Fruit fly (Drosophila melanogaster): ENCODE data around the gene ATPsynE.

ATPsynE gene

DNA sequence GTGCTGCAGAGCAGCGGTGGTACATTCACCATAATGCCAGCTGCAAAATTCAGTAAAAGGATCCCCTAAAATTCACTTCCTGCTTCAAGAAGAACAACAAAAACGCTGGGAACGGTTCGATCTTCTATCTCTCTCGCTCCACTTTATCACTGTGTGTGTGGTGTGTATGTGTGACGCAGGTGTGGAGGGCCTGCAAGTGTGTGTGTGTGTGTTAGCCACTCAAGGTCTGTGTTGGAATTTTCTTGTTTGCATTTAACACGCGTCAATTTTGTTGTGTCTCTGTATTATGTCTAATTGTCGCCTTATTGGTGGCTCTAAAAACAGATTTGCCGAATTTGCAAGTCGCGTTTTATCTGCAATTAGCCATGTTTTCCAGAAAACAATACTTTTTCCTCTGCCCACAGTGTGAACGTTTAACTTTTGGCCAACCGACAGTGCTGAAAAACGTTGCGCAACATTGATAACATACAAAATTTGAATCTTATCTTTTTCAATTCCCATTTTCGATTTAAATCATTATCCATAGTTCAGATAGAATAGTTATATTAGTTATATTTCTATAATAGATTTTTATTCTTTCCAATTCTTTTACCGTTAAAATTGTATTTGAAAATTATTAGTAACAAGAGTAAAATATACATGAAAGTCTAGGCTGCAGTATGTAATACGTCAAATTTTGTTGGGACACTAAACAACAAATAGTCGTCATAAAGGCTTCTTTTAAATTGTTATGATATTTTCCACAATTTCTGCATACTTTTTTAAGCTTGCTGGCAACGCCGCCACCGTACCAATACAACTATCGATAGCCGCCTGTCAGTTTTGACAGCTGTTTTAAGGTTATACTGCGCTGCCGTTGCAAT, at the start of gene ATPsynE, which contains the start of gene Afti (continued):
- TF ChIP-seq oc (tag; optimal IDR thresholded peaks at IDR 0.05), result no peak
- no peak for TF ChIP-seq CG7271 (tag; optimal IDR thresholded peaks at IDR 0.05)
- TF ChIP-seq gsb-n (tag; optimal IDR thresholded peaks at IDR 0.05), result no peak
- peak; percentile 21 for TF ChIP-seq Dad (GFP tag; optimal IDR thresholded peaks at IDR 0.05)
- no peak; the same call in 2 of the 3 replicates for TF ChIP-seq zen2 (GFP tag; IDR thresholded peaks at IDR 0.05; ENCODE audit: partially characterized antibody)
- TF ChIP-seq CG14860 (GFP tag; IDR thresholded peaks at IDR 0.05; ENCODE audit: partially characterized antibody), result peak; percentile 59
- TF ChIP-seq sr (GFP tag; IDR thresholded peaks at IDR 0.05), result no peak
- TF ChIP-seq CG17829 (tag; optimal IDR thresholded peaks at IDR 0.05), result peak; percentile 73
- TF ChIP-seq CG4854 (GFP tag; optimal IDR thresholded peaks at IDR 0.05), result peak; percentile 57
- TF ChIP-seq CG6272 (GFP tag; IDR thresholded peaks at IDR 0.05), result peak; percentile 67
- TF ChIP-seq CG11398 (GFP tag; optimal IDR thresholded peaks at IDR 0.05), result no peak
- no peak for TF ChIP-seq cad (GFP tag; optimal IDR thresholded peaks at IDR 0.05)
- peak; percentile 60 for TF ChIP-seq CG8089 (GFP tag; optimal IDR thresholded peaks at IDR 0.05)
- TF ChIP-seq ken (GFP tag; IDR thresholded peaks at IDR 0.05), result peak; percentile 76
- TF ChIP-seq Camta (GFP tag; optimal IDR thresholded peaks at IDR 0.05), result no peak
- TF ChIP-seq dati (GFP tag; IDR thresholded peaks at IDR 0.05), result no peak
- no peak for TF ChIP-seq CG17612 (GFP tag; IDR thresholded peaks at IDR 0.05)
- no peak for TF ChIP-seq br (optimal IDR thresholded peaks at IDR 0.05)
- TF ChIP-seq Nf-YB (GFP tag; optimal IDR thresholded peaks at IDR 0.05), result peak; percentile 28
- TF ChIP-seq Jarid2 (GFP tag; optimal IDR thresholded peaks at IDR 0.05), result no peak
- no peak for TF ChIP-seq sc (optimal IDR thresholded peaks at IDR 0.05)
- peak; percentile 51 for TF ChIP-seq sc (GFP tag; optimal IDR thresholded peaks at IDR 0.05)
- 0 out of 2 replicates have a peak, but pooled peaks have one; percentile 14 for TF ChIP-seq CG16779 (GFP tag; IDR thresholded peaks at IDR 0.05)
- TF ChIP-seq ash1 (GFP tag; optimal IDR thresholded peaks at IDR 0.05), result no peak
- peak; percentile 64 for TF ChIP-seq caup (GFP tag; optimal IDR thresholded peaks at IDR 0.05; ENCODE audit: severe bottlenecking)
- TF ChIP-seq TFAM (GFP tag; optimal IDR thresholded peaks at IDR 0.05), result no peak
- no peak for TF ChIP-seq Gsc (GFP tag; IDR thresholded peaks at IDR 0.05)
- TF ChIP-seq lmd (GFP tag; IDR thresholded peaks at IDR 0.05), result peak; percentile 78
- no peak for TF ChIP-seq tap (tag; optimal IDR thresholded peaks at IDR 0.05)
- 0 out of 2 replicates have a peak, but pooled peaks have one; percentile 25 for TF ChIP-seq aop (GFP tag; IDR thresholded peaks at IDR 0.05)
- peak; percentile 33 for TF ChIP-seq Usf (GFP tag; optimal IDR thresholded peaks at IDR 0.05)
- TF ChIP-seq org-1 (GFP tag; optimal IDR thresholded peaks at IDR 0.05), result no peak
- TF ChIP-seq CG10543 (GFP tag; optimal IDR thresholded peaks at IDR 0.05), result peak; percentile 85
- TF ChIP-seq bab2 (GFP tag; optimal IDR thresholded peaks at IDR 0.05), result peak; percentile 70
- TF ChIP-seq CG1602 (GFP tag; optimal IDR thresholded peaks at IDR 0.05), result peak; percentile 58
- TF ChIP-seq CG7556 (GFP tag; optimal IDR thresholded peaks at IDR 0.05), result peak; percentile 58
- peak; percentile 75 for TF ChIP-seq pnt (GFP tag; optimal IDR thresholded peaks at IDR 0.05)
- TF ChIP-seq usp (GFP tag; optimal IDR thresholded peaks at IDR 0.05), result no peak
- peak; percentile 49 for TF ChIP-seq gro (GFP tag; optimal IDR thresholded peaks at IDR 0.05)
- TF ChIP-seq MBD-R2 (GFP tag; IDR thresholded peaks at IDR 0.05), result peak; percentile 41
- peak; percentile 59 for TF ChIP-seq stc (GFP tag; IDR thresholded peaks at IDR 0.05)
- peak; percentile 79 for TF ChIP-seq stwl (tag; optimal IDR thresholded peaks at IDR 0.05)
- TF ChIP-seq unc-4 (GFP tag; IDR thresholded peaks at IDR 0.05; ENCODE audit: partially characterized antibody), result peak; percentile 58
- no peak for TF ChIP-seq Hmr (GFP tag; optimal IDR thresholded peaks at IDR 0.05)
- peak; percentile 63 for TF ChIP-seq CG8924 (tag; optimal IDR thresholded peaks at IDR 0.05)
- TF ChIP-seq crp (GFP tag; optimal IDR thresholded peaks at IDR 0.05), result peak; percentile 24 to 79
- TF ChIP-seq pum (GFP tag; optimal IDR thresholded peaks at IDR 0.05), result peak; percentile 81
- no peak for TF ChIP-seq pan (optimal IDR thresholded peaks at IDR 0.05)
- TF ChIP-seq pan (GFP tag; optimal IDR thresholded peaks at IDR 0.05 in 1 of 2, IDR thresholded peaks at IDR 0.05 in 1 of 2), result peak in 1 of 2 experiments; percentile 78
- TF ChIP-seq Spps (tag; optimal IDR thresholded peaks at IDR 0.05), result no peak
